Worm (Caenorhabditis elegans) whole organism, L4 larva: ENCODE results near the gene glb-16.

Experiments used
- lin-15B ChIP-seq: fragments of 150-350 bp; sonication (generic microtip); optimal IDR thresholded peaks from 3 replicates; lab custom pipeline; 2014; ENCODE audit warnings: missing biosample characterization, missing genetic modification characterization
- lsy-2 ChIP-seq, 2 experiments: fragments of 150-350 bp in 1 of 2; sonication (generic microtip) in 1 of 2; optimal IDR thresholded peaks; 2 replicates each; lab custom pipeline; 2014 to 2017; ENCODE audit warnings: missing biosample characterization in 2 of 2, missing genetic modification characterization in 2 of 2
- unc-39 ChIP-seq: sonication (generic microtip); optimal IDR thresholded peaks from 2 replicates; lab custom pipeline; 2017; ENCODE audit warnings: missing biosample characterization, missing genetic modification characterization

DNA sequence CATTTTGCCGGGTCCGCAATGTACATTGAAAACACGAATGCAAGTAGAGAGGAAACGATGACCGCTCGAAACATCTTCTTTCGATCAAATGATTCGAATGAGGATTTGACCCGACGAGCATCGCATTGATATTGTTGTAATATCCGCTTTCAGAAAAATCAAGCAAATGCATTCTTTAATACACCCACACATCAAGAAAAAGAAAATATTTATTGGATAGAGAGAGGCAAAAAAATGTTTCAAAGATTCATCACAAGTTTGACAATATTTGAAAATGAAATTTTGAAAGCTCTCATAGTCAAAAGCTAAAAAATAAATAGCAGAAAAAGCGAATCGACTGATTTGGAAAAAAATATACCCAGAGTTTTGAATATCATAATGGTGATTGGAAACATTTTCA, 44.4 kb downstream of the glb-16 start, which contains the start of gene try-14:
- TF ChIP-seq unc-39 (tag; lab: Kevin White, UChicago) = no peak
- no peak for TF ChIP-seq lsy-2 (tag; optimal IDR thresholded peaks at IDR 0.05; lab: Kevin White, UChicago)
- TF ChIP-seq lin-15B = no peak
